Worm (Caenorhabditis elegans): ENCODE results near the gene cfap-20.

cfap-20 gene

DNA sequence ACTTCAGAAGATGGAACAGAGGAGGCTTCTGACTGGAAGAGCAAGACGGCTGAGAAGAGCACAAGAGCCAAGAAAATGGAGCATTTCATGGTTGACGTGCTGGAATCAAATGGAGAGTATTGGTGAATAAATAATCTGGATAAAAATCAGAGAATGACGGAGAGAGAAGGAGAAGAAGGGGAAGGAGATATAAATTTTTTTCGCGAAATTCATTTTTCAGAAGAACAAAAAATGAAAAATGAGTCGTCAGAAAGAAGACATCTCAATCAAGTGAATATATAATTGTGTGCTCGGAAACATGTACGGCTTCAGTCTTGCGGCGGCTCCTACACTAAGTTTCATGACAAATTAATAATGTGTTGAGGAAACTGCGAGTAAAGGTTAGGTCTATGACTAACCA lies 12.4 kb upstream of the cfap-20 start, which contains the start of gene C54C6.5:
Gene C54C6.5, minus strand, starts transcription at position 101 of the 400 bp plus-strand sequence.
- no peak for TF ChIP-seq unc-55 (GFP tag; optimal IDR thresholded peaks at IDR 0.05)
- TF ChIP-seq ama-1 (optimal IDR thresholded peaks at IDR 0.05), result no peak
- TF ChIP-seq fos-1 (tag; optimal IDR thresholded peaks at IDR 0.05), result no peak
- no peak for TF ChIP-seq zag-1 (tag; optimal IDR thresholded peaks at IDR 0.05)
- TF ChIP-seq blmp-1 (tag; optimal IDR thresholded peaks at IDR 0.05; ENCODE audit: insufficient read depth), result no peak
- no peak for TF ChIP-seq egl-27 (tag; optimal IDR thresholded peaks at IDR 0.05)
- TF ChIP-seq lin-39 (tag; optimal IDR thresholded peaks at IDR 0.05), result no peak
- TF ChIP-seq ceh-16 (tag; optimal IDR thresholded peaks at IDR 0.05), result no peak
- TF ChIP-seq ZK546.5 (tag; optimal IDR thresholded peaks at IDR 0.05), result no peak
- no peak for TF ChIP-seq snpc-4 (tag; optimal IDR thresholded peaks at IDR 0.05)
- TF ChIP-seq nhr-129 (tag; optimal IDR thresholded peaks at IDR 0.05), result no peak
- no peak for TF ChIP-seq unc-39 (tag; optimal IDR thresholded peaks at IDR 0.05)
- no peak for TF ChIP-seq gmeb-1 (tag; optimal IDR thresholded peaks at IDR 0.05)
- no peak for TF ChIP-seq ztf-11 (tag; optimal IDR thresholded peaks at IDR 0.05)
- TF ChIP-seq skn-1 (tag; optimal IDR thresholded peaks at IDR 0.05), result no peak
- no peak for TF ChIP-seq sma-9 (GFP tag; optimal IDR thresholded peaks at IDR 0.05)
- no peak for TF ChIP-seq sma-9 (tag; optimal IDR thresholded peaks at IDR 0.05)
- TF ChIP-seq elt-1 (tag; optimal IDR thresholded peaks at IDR 0.05), result no peak

DNA sequence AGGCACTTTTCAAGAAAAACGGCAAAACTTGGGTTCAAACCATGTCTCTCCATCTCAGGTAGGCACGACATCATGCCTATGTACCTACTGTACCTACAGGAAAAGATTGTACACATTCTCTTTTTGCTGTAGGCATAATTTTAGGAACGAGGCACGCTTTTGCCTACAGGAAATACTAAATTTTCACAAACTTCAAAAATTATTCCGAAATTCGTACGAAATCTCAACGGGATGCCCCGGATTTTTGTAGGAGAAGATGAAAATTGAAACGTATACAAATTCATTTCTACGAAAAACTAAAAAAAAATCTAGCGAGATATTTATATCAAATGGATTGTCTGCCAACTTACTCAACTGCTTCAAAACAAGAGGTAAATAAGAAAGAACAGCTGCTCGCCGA lies 10.7 kb upstream of the cfap-20 start, which contains the start of gene C54C6.11:
Gene C54C6.11, plus strand, starts transcription at position 301 of the 400 bp plus-strand sequence.
- TF ChIP-seq alr-1 (tag; optimal IDR thresholded peaks at IDR 0.05) (no peak), nhr-25 (tag; optimal IDR thresholded peaks at IDR 0.05) (no peak), nhr-6 (tag; optimal IDR thresholded peaks at IDR 0.05) (no peak), ztf-11 (tag; optimal IDR thresholded peaks at IDR 0.05) (no peak), crh-2 (tag; optimal IDR thresholded peaks at IDR 0.05) (no peak), mab-5 (tag; optimal IDR thresholded peaks at IDR 0.05) (no peak), nhr-23 (tag; optimal IDR thresholded peaks at IDR 0.05) (no peak), nhr-10 (tag; optimal IDR thresholded peaks at IDR 0.05) (no peak), nhr-11 (tag; optimal IDR thresholded peaks at IDR 0.05) (no peak), gmeb-1 (tag; optimal IDR thresholded peaks at IDR 0.05) (no peak), zag-1 (tag; optimal IDR thresholded peaks at IDR 0.05) (no peak), fos-1 (tag; optimal IDR thresholded peaks at IDR 0.05) (no peak), blmp-1 (tag; optimal IDR thresholded peaks at IDR 0.05; ENCODE audit: insufficient read depth) (no peak)

DNA sequence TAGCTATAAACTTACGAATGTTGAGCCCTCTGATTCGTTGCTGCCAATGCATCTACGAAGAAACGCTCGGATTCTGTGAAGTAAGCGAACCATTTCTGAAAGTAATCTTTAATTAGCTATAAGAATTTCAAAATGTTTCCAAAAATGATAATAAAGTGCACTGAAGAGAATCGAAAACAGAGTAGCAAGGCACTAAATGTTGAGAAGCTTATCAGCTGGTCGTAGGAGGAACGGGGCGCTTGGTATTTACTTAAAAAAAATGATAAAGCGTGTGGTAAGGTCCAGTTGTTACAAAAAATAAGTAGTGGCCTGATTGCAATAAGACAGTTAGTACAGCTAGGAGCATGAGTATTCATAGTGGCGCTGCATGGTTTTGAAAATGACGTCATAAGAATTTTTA lies 9.0 kb upstream of the cfap-20 start, which contains the start of gene C54C6.7:
Gene C54C6.7, minus strand, starts transcription at position 101 of the 400 bp plus-strand sequence.
- no peak for TF ChIP-seq elt-3 (tag; optimal IDR thresholded peaks at IDR 0.05)
- no peak for TF ChIP-seq ztf-1 (GFP tag; conservative IDR thresholded peaks at IDR 0.05)
- TF ChIP-seq ceh-82 (tag; optimal IDR thresholded peaks at IDR 0.05), result no peak
- TF ChIP-seq sma-3 (GFP tag; optimal IDR thresholded peaks at IDR 0.05), result no peak
- no peak for TF ChIP-seq blmp-1 (tag; optimal IDR thresholded peaks at IDR 0.05; ENCODE audit: insufficient read depth)

DNA sequence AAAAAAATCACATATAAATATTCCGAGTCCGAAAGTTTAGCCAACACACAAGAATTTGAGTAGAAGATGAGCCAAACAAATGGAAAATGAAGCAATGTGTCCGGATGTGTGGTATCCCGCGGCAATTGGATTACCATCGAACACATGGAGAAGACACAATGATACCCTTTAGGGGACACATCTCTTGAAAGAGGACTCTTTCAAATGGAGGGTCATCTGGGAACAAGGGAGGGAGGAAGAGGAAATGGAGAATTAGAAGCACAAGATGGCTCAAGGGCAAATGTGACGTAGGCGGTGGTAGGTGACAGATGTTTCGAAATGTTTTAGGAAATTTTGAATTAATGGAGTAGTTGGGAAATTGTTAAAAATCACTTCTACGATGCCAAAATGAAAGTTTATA lies 5.8 kb upstream of the cfap-20 start:
- no peak for TF ChIP-seq fos-1 (tag; optimal IDR thresholded peaks at IDR 0.05)
- peak; percentile 47 for TF ChIP-seq zag-1 (tag; optimal IDR thresholded peaks at IDR 0.05)
- peak; percentile 43 for TF ChIP-seq sem-4 (tag; optimal IDR thresholded peaks at IDR 0.05)
- peak; percentile 1 for TF ChIP-seq sma-9 (GFP tag; optimal IDR thresholded peaks at IDR 0.05)
- no peak for TF ChIP-seq sma-9 (tag; optimal IDR thresholded peaks at IDR 0.05)
- TF ChIP-seq mbf-1 (tag; optimal IDR thresholded peaks at IDR 0.05), result no peak
- no peak for TF ChIP-seq ztf-4 (tag; optimal IDR thresholded peaks at IDR 0.05)
- no peak for TF ChIP-seq skn-1 (tag; optimal IDR thresholded peaks at IDR 0.05)
- no peak for TF ChIP-seq nhr-129 (tag; optimal IDR thresholded peaks at IDR 0.05)
- peak; percentile 24 for TF ChIP-seq C34F6.9 (tag; optimal IDR thresholded peaks at IDR 0.05)

DNA sequence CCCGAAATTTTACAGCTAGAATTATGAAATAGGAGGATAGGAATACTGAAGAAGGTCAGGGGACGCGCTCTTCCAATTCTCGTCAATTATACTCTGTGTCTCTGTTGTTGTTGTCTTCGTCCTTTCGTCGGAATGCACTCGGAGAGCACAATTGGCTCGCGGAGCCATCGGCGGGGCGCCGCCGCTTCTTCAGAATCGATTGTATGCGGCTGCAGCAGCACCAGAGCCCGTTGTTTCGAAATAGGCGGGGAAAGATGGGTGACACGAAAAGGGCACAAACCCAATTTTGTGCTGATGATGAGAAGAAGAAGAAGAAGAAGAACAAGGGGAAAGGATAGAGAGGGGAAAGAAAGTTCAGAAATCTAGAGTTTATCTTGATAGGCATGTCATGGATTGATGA lies 4.8 kb upstream of the cfap-20 start:
- no peak for TF ChIP-seq nhr-6 (tag; optimal IDR thresholded peaks at IDR 0.05)
- no peak for TF ChIP-seq aly-2 (tag; optimal IDR thresholded peaks at IDR 0.05)
- no peak for TF ChIP-seq ceh-16 (tag; optimal IDR thresholded peaks at IDR 0.05)
- no peak for TF ChIP-seq elt-1 (tag; optimal IDR thresholded peaks at IDR 0.05)
- TF ChIP-seq ZK546.5 (tag; optimal IDR thresholded peaks at IDR 0.05), result no peak
- no peak for TF ChIP-seq unc-62 (GFP tag; optimal IDR thresholded peaks at IDR 0.05)
- TF ChIP-seq egl-27 (tag; optimal IDR thresholded peaks at IDR 0.05), result no peak
- TF ChIP-seq ztf-11 (tag; optimal IDR thresholded peaks at IDR 0.05), result no peak
- TF ChIP-seq snpc-4 (tag; optimal IDR thresholded peaks at IDR 0.05), result no peak
- TF ChIP-seq lsy-2 (tag; optimal IDR thresholded peaks at IDR 0.05), result peak in 1 of 2 experiments; percentile 26
- TF ChIP-seq zag-1 (tag; optimal IDR thresholded peaks at IDR 0.05), result peak; percentile 85
- no peak for TF ChIP-seq ceh-82 (tag; optimal IDR thresholded peaks at IDR 0.05)
- no peak for TF ChIP-seq gmeb-1 (tag; optimal IDR thresholded peaks at IDR 0.05)
- TF ChIP-seq dmd-4 (tag; optimal IDR thresholded peaks at IDR 0.05), result no peak
- no peak for TF ChIP-seq nhr-77 (tag; optimal IDR thresholded peaks at IDR 0.05)
- no peak for TF ChIP-seq mbf-1 (tag; optimal IDR thresholded peaks at IDR 0.05)
- no peak for TF ChIP-seq R02D3.7 (tag; optimal IDR thresholded peaks at IDR 0.05)
- no peak for TF ChIP-seq crh-2 (tag; optimal IDR thresholded peaks at IDR 0.05)
- TF ChIP-seq sma-3 (GFP tag; optimal IDR thresholded peaks at IDR 0.05), result no peak
- TF ChIP-seq unc-55 (GFP tag; optimal IDR thresholded peaks at IDR 0.05), result peak; percentile 28
- no peak for TF ChIP-seq lin-13 (GFP tag; optimal IDR thresholded peaks at IDR 0.05)
- peak; percentile 19 for TF ChIP-seq F13H6.1 (tag; optimal IDR thresholded peaks at IDR 0.05)
- no peak for TF ChIP-seq elt-3 (tag; optimal IDR thresholded peaks at IDR 0.05)
- TF ChIP-seq sma-9 (GFP tag; optimal IDR thresholded peaks at IDR 0.05), result no peak
- TF ChIP-seq sma-9 (tag; optimal IDR thresholded peaks at IDR 0.05), result no peak
- TF ChIP-seq skn-1 (tag; optimal IDR thresholded peaks at IDR 0.05), result no peak
- no peak for TF ChIP-seq ama-1 (optimal IDR thresholded peaks at IDR 0.05)
- TF ChIP-seq Y55F3AM.14 (GFP tag; optimal IDR thresholded peaks at IDR 0.05), result no peak
- no peak for TF ChIP-seq fos-1 (tag; optimal IDR thresholded peaks at IDR 0.05)
- TF ChIP-seq blmp-1 (tag; optimal IDR thresholded peaks at IDR 0.05; ENCODE audit: insufficient read depth), result no peak

All from whole organism, L2 larva.